Fruit fly (Drosophila melanogaster) whole organism, embryonic: ENCODE data around the gene mRpL35.

ENCODE experiments used
- BtbVII ChIP-seq: fragments of 200-800 bp; sonication (Bioruptor generic); optimal IDR thresholded peaks from 3 replicates; lab custom pipeline; 2017; ENCODE audit warnings: missing biosample characterization, mild to moderate bottlenecking, missing genetic modification characterization
- CG10959 ChIP-seq: fragments of 200-800 bp; sonication (Bioruptor generic); IDR thresholded peaks from 2 replicates; pipeline ENCODE4 v1.3.6; 2022; ENCODE audit warnings: missing biosample characterization, missing genetic modification characterization
- CG11093 ChIP-seq: fragments of 200-800 bp; sonication (Bioruptor generic); IDR thresholded peaks from 3 replicates; pipeline ENCODE4 v1.3.6; 2022; ENCODE audit warnings: missing biosample characterization, missing genetic modification characterization
- CG11560 ChIP-seq: fragments of 200-800 bp; sonication (Bioruptor generic); IDR thresholded peaks from 3 replicates; pipeline ENCODE4 v1.3.6; 2022; ENCODE audit warnings: missing biosample characterization, missing genetic modification characterization
- CG1233 ChIP-seq: fragments of 200-800 bp; sonication (Bioruptor generic); optimal IDR thresholded peaks from 4 replicates; lab custom pipeline; 2018; ENCODE audit warnings: missing biosample characterization, mild to moderate bottlenecking, missing genetic modification characterization
- CG13123 ChIP-seq: fragments of 200-800 bp; sonication (Bioruptor generic); optimal IDR thresholded peaks from 2 replicates; lab custom pipeline; 2016; ENCODE audit warnings: missing biosample characterization, missing genetic modification characterization
- CG14667 ChIP-seq: fragments of 200-800 bp; sonication (Bioruptor generic); IDR thresholded peaks from 2 replicates; pipeline ENCODE4 v1.3.6; 2022; ENCODE audit warnings: missing biosample characterization, missing genetic modification characterization
- CG1529 ChIP-seq: fragments of 200-800 bp; sonication (Bioruptor generic); optimal IDR thresholded peaks from 3 replicates; lab custom pipeline; 2018; ENCODE audit warnings: missing biosample characterization, missing genetic modification characterization
- CG1602 ChIP-seq: fragments of 200-800 bp; sonication (Bioruptor generic); optimal IDR thresholded peaks from 3 replicates; lab custom pipeline; 2016; ENCODE audit warnings: missing biosample characterization, missing genetic modification characterization
- CG2875 ChIP-seq: fragments of 200-800 bp; sonication (Bioruptor generic); optimal IDR thresholded peaks from 2 replicates; lab custom pipeline; 2017; ENCODE audit warnings: missing biosample characterization, mild to moderate bottlenecking, missing genetic modification characterization, missing genetic modification reagents
- CG3407 ChIP-seq: fragments of 200-800 bp; sonication (Bioruptor generic); optimal IDR thresholded peaks from 2 replicates; lab custom pipeline; 2018; ENCODE audit warnings: missing biosample characterization, mild to moderate bottlenecking, missing genetic modification characterization
- CG4404 ChIP-seq: fragments of 200-800 bp; sonication (Bioruptor generic); IDR thresholded peaks from 2 replicates; pipeline ENCODE4 v1.3.6; 2022; ENCODE audit warnings: missing biosample characterization, missing genetic modification characterization
- CG4617 ChIP-seq: fragments of 200-800 bp; sonication (Bioruptor generic); optimal IDR thresholded peaks from 3 replicates; lab custom pipeline; 2016; ENCODE audit warnings: missing biosample characterization, missing genetic modification characterization, borderline replicate concordance
- CG5245 ChIP-seq: fragments of 200-800 bp; sonication (Bioruptor generic); optimal IDR thresholded peaks from 3 replicates; lab custom pipeline; 2016; ENCODE audit warnings: missing biosample characterization, missing genetic modification characterization
- CG7357 ChIP-seq: fragments of 200-800 bp; sonication (Bioruptor generic); IDR thresholded peaks from 3 replicates; pipeline ENCODE4 v1.3.6; 2022; ENCODE audit warnings: missing biosample characterization, missing genetic modification characterization
- Deaf1 ChIP-seq: fragments of 200-800 bp; optimal IDR thresholded peaks from 3 replicates; lab custom pipeline; 2019; ENCODE audit warnings: missing biosample characterization, mild to moderate bottlenecking, missing genetic modification characterization, moderate library complexity
- Dip2 ChIP-seq: fragments of 200-800 bp; sonication (Bioruptor generic); IDR thresholded peaks from 2 replicates; pipeline ENCODE4 v1.3.6; 2022; ENCODE audit warnings: missing biosample characterization, missing genetic modification characterization
- E2f2 ChIP-seq: fragments of 200-800 bp; sonication (Bioruptor generic); IDR thresholded peaks from 2 replicates; pipeline ENCODE4 v1.3.6; 2022; ENCODE audit warnings: missing biosample characterization, missing genetic modification characterization
- Hr3 ChIP-seq: fragments of 200-800 bp; sonication (Bioruptor generic); optimal IDR thresholded peaks from 3 replicates; lab custom pipeline; 2016; ENCODE audit warnings: missing biosample characterization, missing genetic modification characterization
- Hsf ChIP-seq: fragments of 200-800 bp; sonication (Bioruptor generic); optimal IDR thresholded peaks from 3 replicates; lab custom pipeline; 2016; ENCODE audit warnings: missing biosample characterization, missing genetic modification characterization
- Mrtf ChIP-seq: fragments of 200-800 bp; sonication (Bioruptor generic); IDR thresholded peaks from 3 replicates; pipeline ENCODE4 v1.3.6; 2022; ENCODE audit warnings: missing biosample characterization, missing genetic modification characterization
- Oli ChIP-seq: fragments of 200-800 bp; sonication (Bioruptor generic); optimal IDR thresholded peaks from 2 replicates; lab custom pipeline; 2018; ENCODE audit warnings: missing biosample characterization, mild to moderate bottlenecking, missing genetic modification characterization, moderate library complexity
- ap ChIP-seq: fragments of 200-800 bp; sonication (Bioruptor generic); IDR thresholded peaks from 2 replicates; pipeline ENCODE4 v1.3.6; 2022; ENCODE audit warnings: missing biosample characterization, missing genetic modification characterization
- ara ChIP-seq: fragments of 200-800 bp; sonication (Bioruptor generic); IDR thresholded peaks from 2 replicates; pipeline ENCODE4 v1.3.6; 2022; ENCODE audit warnings: missing biosample characterization, missing genetic modification characterization
- bab2 ChIP-seq: fragments of 200-800 bp; sonication (Bioruptor generic); optimal IDR thresholded peaks from 2 replicates; lab custom pipeline; 2016; ENCODE audit warnings: missing biosample characterization, missing genetic modification characterization
- chinmo ChIP-seq: fragments of 200-800 bp; sonication (Bioruptor generic); IDR thresholded peaks from 4 replicates; pipeline ENCODE4 v1.3.6; 2022; ENCODE audit warnings: missing biosample characterization, missing genetic modification characterization; ENCODE audit not compliant: partially characterized antibody
- chn ChIP-seq: fragments of 200-800 bp; sonication (Bioruptor generic); optimal IDR thresholded peaks from 2 replicates; lab custom pipeline; 2016; ENCODE audit warnings: missing biosample characterization, missing genetic modification characterization
- danr ChIP-seq: fragments of 200-800 bp; sonication (Bioruptor generic); IDR thresholded peaks from 2 replicates; pipeline ENCODE4 v1.3.6; 2022; ENCODE audit warnings: missing biosample characterization, missing genetic modification characterization
- dmrt99B ChIP-seq: fragments of 200-800 bp; sonication (Bioruptor generic); optimal IDR thresholded peaks from 2 replicates; lab custom pipeline; 2018; ENCODE audit warnings: missing biosample characterization, mild to moderate bottlenecking, missing genetic modification characterization, moderate library complexity
- dpn ChIP-seq, 2 experiments: fragments of 200-800 bp; sonication (Bioruptor generic); optimal IDR thresholded peaks; 3 replicates each; lab custom pipeline; 2016; ENCODE audit warnings: missing biosample characterization in 2 of 2, missing genetic modification characterization in 2 of 2
- fd102C ChIP-seq: fragments of 200-800 bp; sonication (Bioruptor generic); optimal IDR thresholded peaks from 2 replicates; lab custom pipeline; 2018; ENCODE audit warnings: missing biosample characterization, mild to moderate bottlenecking, missing genetic modification characterization, moderate library complexity
- gem ChIP-seq: fragments of 200-800 bp; sonication (Bioruptor generic); optimal IDR thresholded peaks from 2 replicates; lab custom pipeline; 2019; ENCODE audit warnings: missing biosample characterization, mild to moderate bottlenecking, missing genetic modification characterization, moderate library complexity
- her ChIP-seq: fragments of 200-800 bp; sonication (Bioruptor generic); optimal IDR thresholded peaks from 2 replicates; lab custom pipeline; 2016; ENCODE audit warnings: missing biosample characterization, missing genetic modification characterization
- lov ChIP-seq, 2 experiments: fragments of 200-800 bp in 1 of 2; fragments of >200 bp in 1 of 2; sonication (Bioruptor generic) in 1 of 2; IDR thresholded peaks in 1 of 2; optimal IDR thresholded peaks in 1 of 2; 2 replicates in 1 of 2; 3 replicates in 1 of 2; pipeline versions ENCODE4 v1.3.6 to Lab custom; 2017 to 2022; ENCODE audit warnings: missing biosample characterization in 1 of 2, missing genetic modification characterization in 1 of 2
- nmo ChIP-seq: fragments of 200-800 bp; sonication (Bioruptor generic); optimal IDR thresholded peaks from 2 replicates; lab custom pipeline; 2018; ENCODE audit warnings: missing biosample characterization, mild to moderate bottlenecking, missing genetic modification characterization, moderate library complexity
- ro ChIP-seq: fragments of 200-800 bp; sonication (Bioruptor generic); IDR thresholded peaks from 2 replicates; pipeline ENCODE4 v1.3.6; 2022; ENCODE audit warnings: missing biosample characterization, missing genetic modification characterization
- scrt ChIP-seq: fragments of 200-800 bp; sonication (Bioruptor generic); optimal IDR thresholded peaks from 2 replicates; lab custom pipeline; 2018; ENCODE audit warnings: missing biosample characterization, mild to moderate bottlenecking, missing genetic modification characterization, moderate library complexity
- tin ChIP-seq: fragments of 200-800 bp; sonication (Bioruptor generic); optimal IDR thresholded peaks from 3 replicates; lab custom pipeline; 2016; ENCODE audit warnings: missing biosample characterization, missing genetic modification characterization
- ttk ChIP-seq: fragments of 200-800 bp; sonication (Bioruptor generic); IDR thresholded peaks from 2 replicates; pipeline ENCODE4 v2.1.2; 2022; ENCODE audit warnings: missing biosample characterization, missing genetic modification characterization
- z ChIP-seq: fragments of 200-800 bp; sonication (Bioruptor generic); IDR thresholded peaks from 3 replicates; pipeline ENCODE4 v1.3.6; 2022; ENCODE audit warnings: missing biosample characterization, missing genetic modification characterization
- zen2 ChIP-seq: fragments of 200-800 bp; sonication (Bioruptor generic); IDR thresholded peaks from 3 replicates; pipeline ENCODE4 v1.3.6; 2022; ENCODE audit warnings: missing biosample characterization, missing genetic modification characterization; ENCODE audit not compliant: partially characterized antibody

Gene mRpL35

DNA sequence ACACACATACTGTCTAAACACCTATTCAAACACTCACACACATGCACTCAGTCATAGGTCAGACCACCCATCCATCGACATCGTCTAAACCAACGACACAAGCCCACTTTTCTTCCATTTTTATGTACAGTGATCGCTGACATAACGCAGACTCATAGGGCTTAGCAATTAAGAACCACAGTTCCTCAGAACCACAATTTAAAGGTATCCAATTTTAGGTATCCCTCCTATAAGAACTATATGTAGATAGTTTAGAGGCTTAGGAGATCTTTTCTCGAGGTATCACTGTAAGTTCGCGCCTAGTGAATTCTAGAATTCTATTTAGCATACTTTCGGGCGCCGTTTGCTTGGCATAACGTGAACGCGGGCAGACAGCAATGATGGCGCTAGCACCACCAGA is 30.4 kb upstream of the mRpL35 start (continued):
- TF ChIP-seq nmo (GFP tag; lab: Kevin White, UChicago) (peak; percentile 57), lov (optimal IDR thresholded peaks at IDR 0.05; lab: Kevin White, UChicago) (no peak), lov (GFP tag; IDR thresholded peaks at IDR 0.05; lab: Robert Waterston, UW) (0 out of 3 replicates have a peak, but pooled peaks have one; percentile 38), CG11093 (peak; percentile 57; the same call in 1 of the 3 replicates), Oli (peak; percentile 42), CG1602 (GFP tag; lab: Kevin White, UChicago) (peak; percentile 44), ap (GFP tag; lab: Robert Waterston, UW) (peak; percentile 17; the same call in 1 of the 2 replicates), dpn (GFP tag; optimal IDR thresholded peaks at IDR 0.05; lab: Kevin White, UChicago) (peak; percentile 19 to 65), tin (peak; percentile 35), Hsf (GFP tag; lab: Kevin White, UChicago) (peak; percentile 51), ttk (GFP tag; lab: Robert Waterston, UW) (peak; percentile 59; the same call in 1 of the 2 replicates), gem (tag; lab: Kevin White, UChicago) (peak; percentile 47), CG1529 (GFP tag; lab: Kevin White, UChicago) (no peak), CG14667 (GFP tag; lab: Robert Waterston, UW) (peak; percentile 36; the same call in 1 of the 2 replicates), E2f2 (peak; percentile 23; the same call in 1 of the 2 replicates), CG4404 (GFP tag; lab: Robert Waterston, UW) (peak; percentile 28; the same call in 1 of the 2 replicates), CG5245 (no peak), ara (GFP tag; lab: Robert Waterston, UW) (peak; percentile 56; the same call in 1 of the 2 replicates), CG1233 (GFP tag; lab: Kevin White, UChicago) (peak; percentile 1)

DNA sequence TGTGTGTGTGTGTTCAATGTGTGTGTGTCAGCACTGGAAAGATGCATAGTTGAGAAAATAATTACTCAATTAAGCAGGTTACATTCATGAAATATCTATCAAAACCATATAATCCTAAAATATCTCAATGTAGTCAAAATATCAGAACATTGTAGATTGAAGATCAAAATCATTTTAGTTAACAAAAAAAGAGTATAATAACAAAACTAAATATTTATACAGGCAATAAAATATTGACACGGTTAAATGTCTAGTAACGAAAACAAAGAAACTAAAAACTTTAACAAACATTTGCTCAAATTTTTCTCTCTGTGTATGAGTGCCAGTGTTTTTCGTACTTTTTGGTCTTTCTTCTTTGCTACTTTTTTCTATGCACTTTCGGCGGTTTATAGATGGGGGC is 24.4 kb upstream of the mRpL35 start:
- TF ChIP-seq Deaf1 (no peak), danr (GFP tag; lab: Robert Waterston, UW) (no peak), CG11560 (tag; lab: Robert Waterston, UW) (no peak), dmrt99B (tag; lab: Kevin White, UChicago) (no peak), fd102C (no peak), CG4617 (no peak), CG3407 (no peak), CG2875 (GFP tag; lab: Kevin White, UChicago) (no peak), bab2 (GFP tag; lab: Kevin White, UChicago) (no peak)

DNA sequence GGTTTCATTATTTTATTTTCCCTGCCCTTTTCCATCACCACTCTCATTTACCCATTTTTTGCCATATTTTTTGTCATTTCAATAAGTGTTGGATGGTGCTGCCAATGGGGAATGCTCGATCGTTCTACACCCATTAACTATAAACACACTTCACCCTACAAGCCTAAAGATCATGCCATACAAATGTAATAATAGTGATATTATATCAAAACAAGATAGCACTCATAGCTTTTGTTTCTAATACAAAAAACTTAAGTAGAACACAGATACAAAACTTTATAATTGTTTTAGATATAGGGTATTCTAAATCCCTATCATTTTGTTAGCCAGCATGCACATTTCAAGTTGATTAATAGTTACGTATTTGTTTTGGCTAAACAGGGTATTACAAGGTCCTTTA is 23.7 kb upstream of the mRpL35 start:
- TF ChIP-seq Dip2 (GFP tag; lab: Robert Waterston, UW) = no peak
- TF ChIP-seq CG13123 = no peak
- no peak for TF ChIP-seq her (GFP tag; lab: Kevin White, UChicago)
- TF ChIP-seq chn (GFP tag; lab: Kevin White, UChicago) = no peak
- no peak for TF ChIP-seq ara (GFP tag; lab: Robert Waterston, UW)
- TF ChIP-seq Mrtf (GFP tag; lab: Robert Waterston, UW) = no peak
- TF ChIP-seq CG10959 (GFP tag; lab: Robert Waterston, UW) = no peak
- no peak for TF ChIP-seq BtbVII (GFP tag; lab: Kevin White, UChicago)
- no peak for TF ChIP-seq Hr3 (GFP tag; lab: Kevin White, UChicago)
- TF ChIP-seq chinmo (GFP tag; lab: Robert Waterston, UW) = no peak
- TF ChIP-seq scrt = no peak
- no peak for TF ChIP-seq ro (GFP tag; lab: Robert Waterston, UW)
- TF ChIP-seq z (GFP tag; lab: Robert Waterston, UW) = no peak
- TF ChIP-seq CG7357 (GFP tag; lab: Robert Waterston, UW) = no peak
- TF ChIP-seq zen2 = no peak
- TF ChIP-seq, all 482 proteins: peak for 0
